Worm (Caenorhabditis elegans) whole organism, midembryonic: ENCODE results near the gene T10D4.14.

Experiments used
- T22C8.4 ChIP-seq: fragments of 200-800 bp; sonication (Bioruptor generic); IDR thresholded peaks from 2 replicates; pipeline ENCODE4 v1.3.6; 2022; ENCODE audit warnings: missing genetic modification characterization, missing compliant biosample characterization
- cog-1 ChIP-seq: sonication (generic microtip); optimal IDR thresholded peaks from 2 replicates; lab custom pipeline; 2016; ENCODE audit warnings: missing genetic modification characterization, missing compliant biosample characterization
- flt-1 ChIP-seq: fragments of 200-800 bp; sonication (Bioruptor generic); IDR thresholded peaks from 2 replicates; pipeline ENCODE4 v1.3.6; 2022; ENCODE audit warnings: missing genetic modification characterization, missing compliant biosample characterization
- klf-2 ChIP-seq: fragments of 200-800 bp; sonication (Bioruptor generic); conservative IDR thresholded peaks from 2 replicates; pipeline ENCODE4 v1.3.6; 2022; ENCODE audit warnings: missing genetic modification reagents, missing genetic modification characterization, missing compliant biosample characterization
- med-1 ChIP-seq: sonication (generic microtip); optimal IDR thresholded peaks from 2 replicates; lab custom pipeline; 2017; ENCODE audit warnings: missing genetic modification characterization, mild to moderate bottlenecking, missing compliant biosample characterization, antibody characterized with exemption, missing genetic modification reagents; ENCODE audit not compliant: insufficient read depth
- ref-1 ChIP-seq: fragments of 200-800 bp; sonication (Bioruptor generic); conservative IDR thresholded peaks from 2 replicates; pipeline ENCODE4 v1.3.6; 2022; ENCODE audit warnings: missing genetic modification reagents, missing genetic modification characterization, missing compliant biosample characterization
- tab-1 ChIP-seq: fragments of 200-800 bp; sonication (Bioruptor generic); IDR thresholded peaks from 2 replicates; pipeline ENCODE4 v1.3.6; 2022; ENCODE audit warnings: missing genetic modification characterization, missing compliant biosample characterization
- ztf-23 ChIP-seq: fragments of 200-800 bp; sonication (Bioruptor generic); IDR thresholded peaks from 2 replicates; pipeline ENCODE4 v1.3.6; 2022; ENCODE audit warnings: missing genetic modification reagents, missing genetic modification characterization, missing compliant biosample characterization
- ztf-29 ChIP-seq: fragments of 200-800 bp; sonication (Bioruptor generic); IDR thresholded peaks from 2 replicates; pipeline ENCODE4 v1.3.6; 2022; ENCODE audit warnings: missing genetic modification reagents, missing genetic modification characterization, missing compliant biosample characterization

T10D4.14 gene

DNA sequence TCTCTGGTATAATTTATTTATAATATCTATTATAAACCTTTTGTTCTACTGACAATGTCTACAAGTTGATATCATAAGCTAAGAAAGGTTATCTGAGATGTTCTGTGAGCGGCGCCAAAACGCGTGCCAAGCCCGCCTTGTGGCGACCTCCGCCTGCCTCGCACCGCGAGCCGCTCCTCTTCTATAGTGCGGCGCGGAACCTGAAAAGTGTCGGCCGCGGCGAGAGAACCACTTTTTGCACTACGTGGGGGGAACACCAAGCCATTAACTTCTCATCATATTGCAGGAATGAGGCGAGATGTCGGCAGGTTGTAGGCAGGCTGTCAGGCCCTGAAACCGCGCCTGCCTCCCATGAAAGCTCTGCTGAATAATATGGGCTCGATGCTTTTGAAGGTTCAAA lies 38.2 kb downstream of the T10D4.14 start:
- TF ChIP-seq cog-1 = no peak
- TF ChIP-seq tab-1 (GFP tag; lab: Robert Waterston, UW) = 0 out of 2 replicates have a peak, but pooled peaks have one; percentile 14
- TF ChIP-seq ztf-23 = no peak
- no peak for TF ChIP-seq ztf-29 (GFP tag; lab: Robert Waterston, UW)
- TF ChIP-seq ref-1 = no peak

DNA sequence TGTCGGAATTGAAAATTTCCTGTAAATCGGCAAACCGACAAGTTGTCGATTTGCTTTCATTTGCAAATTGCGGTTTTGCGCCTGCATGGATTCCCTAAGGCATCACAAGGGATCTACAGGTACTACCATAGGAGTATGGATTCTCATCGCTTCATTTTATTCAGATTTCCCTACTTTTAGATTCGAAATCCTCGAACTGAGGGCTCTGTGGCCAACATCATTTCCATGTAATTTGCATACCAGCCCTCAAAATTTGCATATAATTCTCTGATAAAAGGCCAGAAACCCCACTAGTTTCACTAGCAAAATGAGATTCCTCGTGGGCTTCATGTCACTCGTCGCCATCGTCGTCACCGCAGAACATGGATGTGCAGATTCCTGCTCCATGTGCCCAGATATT lies 39.2 kb downstream of the T10D4.14 start, which contains the start of gene Y25C1A.2:
TSS of gene Y25C1A.2 (plus strand) at position 301 of the 400 bp plus-strand sequence.
- TF ChIP-seq tab-1 (GFP tag; lab: Robert Waterston, UW) (no peak), ref-1 (no peak), cog-1 (no peak), T22C8.4 (GFP tag; lab: Robert Waterston, UW) (no peak), ztf-23 (no peak), flt-1 (GFP tag; lab: Robert Waterston, UW) (no peak), med-1 (no peak), klf-2 (GFP tag; lab: Robert Waterston, UW) (no peak), ztf-29 (GFP tag; lab: Robert Waterston, UW) (no peak)

DNA sequence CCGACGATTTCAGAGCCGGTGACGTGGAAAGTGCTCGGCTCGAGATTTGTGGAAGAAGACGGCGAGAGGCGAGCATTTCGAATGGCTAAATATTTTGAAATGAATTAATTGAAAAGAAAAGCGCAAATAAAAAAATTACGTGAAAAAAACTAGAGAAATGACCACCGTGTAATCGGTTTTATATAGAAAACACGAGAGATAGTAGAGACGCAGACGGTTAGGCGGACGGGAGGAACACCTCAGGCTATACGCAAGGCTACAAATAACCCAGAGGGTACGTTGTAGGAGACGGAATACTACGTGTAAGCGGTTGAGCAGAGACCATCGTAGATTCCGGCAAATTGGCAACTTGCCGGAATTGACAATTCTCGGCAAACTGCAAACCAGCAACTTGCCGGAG lies 40.4 kb downstream of the T10D4.14 start, which contains the start of gene Y25C1A.13:
TSS of gene Y25C1A.13 (minus strand) at position 101 of the 400 bp plus-strand sequence.
- no peak for TF ChIP-seq med-1
- no peak for TF ChIP-seq klf-2 (GFP tag; lab: Robert Waterston, UW)
- no peak for TF ChIP-seq cog-1
- TF ChIP-seq T22C8.4 (GFP tag; lab: Robert Waterston, UW) = no peak
- TF ChIP-seq flt-1 (GFP tag; lab: Robert Waterston, UW) = no peak
- no peak for TF ChIP-seq tab-1 (GFP tag; lab: Robert Waterston, UW)

DNA sequence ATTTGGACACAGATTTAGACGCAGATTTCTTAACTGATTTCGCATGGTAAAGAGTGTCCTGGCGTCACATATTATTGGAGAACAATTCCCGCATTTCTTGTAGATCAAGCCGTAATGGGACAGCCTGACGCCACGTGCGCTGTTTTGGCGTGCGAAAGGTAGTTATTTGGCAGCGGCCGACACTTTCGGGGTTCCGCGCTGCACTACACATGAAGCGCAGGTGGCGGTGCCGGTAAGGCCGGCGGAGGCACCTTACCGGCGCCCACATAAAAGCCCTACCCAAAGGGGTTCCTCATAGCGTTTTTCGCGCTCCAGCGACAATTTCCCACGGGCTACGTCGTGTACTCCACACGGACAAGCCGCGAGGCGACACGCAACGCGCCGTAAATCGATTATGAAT lies 41.4 kb downstream of the T10D4.14 start:
- no peak for TF ChIP-seq klf-2 (GFP tag; lab: Robert Waterston, UW)
- TF ChIP-seq ztf-29 (GFP tag; lab: Robert Waterston, UW) = no peak
- no peak for TF ChIP-seq cog-1
- TF ChIP-seq ztf-23 = no peak
- TF ChIP-seq tab-1 (GFP tag; lab: Robert Waterston, UW) = no peak
- TF ChIP-seq med-1 = no peak
- TF ChIP-seq T22C8.4 (GFP tag; lab: Robert Waterston, UW) = no peak
- no peak for TF ChIP-seq ref-1
- no peak for TF ChIP-seq flt-1 (GFP tag; lab: Robert Waterston, UW)

DNA sequence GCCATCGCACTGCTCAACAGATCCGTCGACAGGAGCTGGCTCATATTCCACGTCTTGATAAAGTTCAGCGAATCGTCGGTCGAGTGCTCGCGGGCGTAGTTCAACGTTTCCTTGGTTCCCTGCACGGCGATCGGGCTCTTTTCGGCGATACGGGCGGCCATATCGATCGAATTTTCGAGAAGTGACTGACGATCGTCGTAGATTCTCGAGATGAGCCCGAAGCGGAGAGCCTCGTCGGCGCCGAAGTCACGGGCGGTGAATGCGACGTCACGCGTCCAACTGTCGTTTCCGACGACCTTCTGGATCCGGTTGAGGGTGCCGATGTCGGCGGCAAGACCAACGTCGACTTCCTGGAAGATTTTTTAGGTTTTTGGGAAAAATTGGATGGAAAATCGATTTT lies 42.0 kb downstream of the T10D4.14 start:
- TF ChIP-seq ztf-29 (GFP tag; lab: Robert Waterston, UW) (no peak), tab-1 (GFP tag; lab: Robert Waterston, UW) (no peak), ref-1 (no peak), flt-1 (GFP tag; lab: Robert Waterston, UW) (no peak), cog-1 (no peak), klf-2 (GFP tag; lab: Robert Waterston, UW) (no peak), T22C8.4 (GFP tag; lab: Robert Waterston, UW) (no peak), ztf-23 (no peak)

DNA sequence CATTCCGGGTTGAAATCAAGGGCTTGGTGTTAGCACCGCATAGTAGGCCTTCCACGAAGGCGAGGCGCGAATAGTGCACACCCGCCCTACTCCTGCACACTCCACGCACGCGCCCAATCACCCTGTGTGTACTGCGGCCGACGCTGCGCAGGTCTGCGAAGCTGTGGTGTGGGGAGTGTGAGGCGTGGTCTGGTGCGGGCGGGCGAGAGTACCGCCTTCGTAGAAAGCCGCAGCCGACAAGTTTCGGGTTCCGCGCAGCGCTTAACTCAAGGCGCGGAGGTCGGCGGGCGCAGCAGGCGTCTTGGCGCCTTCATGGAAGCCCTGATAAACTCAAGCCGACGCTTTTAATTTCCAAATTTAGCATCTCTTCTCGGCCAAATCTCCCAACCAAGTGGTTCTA lies 43.4 kb downstream of the T10D4.14 start:
- 0 out of 2 replicates have a peak, but pooled peaks have one; percentile 47 for TF ChIP-seq tab-1 (GFP tag; lab: Robert Waterston, UW)
- TF ChIP-seq T22C8.4 (GFP tag; lab: Robert Waterston, UW) = no peak
- TF ChIP-seq klf-2 (GFP tag; lab: Robert Waterston, UW) = no peak
- TF ChIP-seq ztf-23 = no peak
- no peak for TF ChIP-seq ztf-29 (GFP tag; lab: Robert Waterston, UW)

DNA sequence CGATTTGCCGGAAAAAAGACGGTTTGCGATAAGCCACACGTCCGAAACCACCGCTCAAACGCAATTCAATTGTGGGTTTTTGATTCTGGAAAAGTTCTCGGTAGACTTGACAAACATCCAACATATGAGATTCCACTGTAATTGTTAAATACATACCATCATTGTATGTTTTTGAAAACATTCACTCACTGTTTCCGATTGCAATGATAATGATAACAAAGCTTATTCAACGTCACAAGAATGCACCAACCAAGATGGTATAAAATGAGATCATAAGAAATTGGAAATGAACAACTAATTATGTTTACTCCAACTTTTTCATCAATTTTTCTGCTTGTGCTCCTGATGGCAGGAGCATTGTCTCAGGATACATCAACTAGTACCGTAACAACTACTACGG lies 45.8 kb downstream of the T10D4.14 start, which contains the start of gene clec-122:
TSS of gene clec-122 (plus strand) at position 301 of the 400 bp plus-strand sequence.
- TF ChIP-seq med-1 = no peak
- no peak for TF ChIP-seq flt-1 (GFP tag; lab: Robert Waterston, UW)
- TF ChIP-seq ref-1 = no peak
- no peak for TF ChIP-seq klf-2 (GFP tag; lab: Robert Waterston, UW)
- TF ChIP-seq cog-1 = no peak
- no peak for TF ChIP-seq ztf-23
- no peak for TF ChIP-seq ztf-29 (GFP tag; lab: Robert Waterston, UW)
- TF ChIP-seq T22C8.4 (GFP tag; lab: Robert Waterston, UW) = no peak
- TF ChIP-seq tab-1 (GFP tag; lab: Robert Waterston, UW) = no peak

DNA sequence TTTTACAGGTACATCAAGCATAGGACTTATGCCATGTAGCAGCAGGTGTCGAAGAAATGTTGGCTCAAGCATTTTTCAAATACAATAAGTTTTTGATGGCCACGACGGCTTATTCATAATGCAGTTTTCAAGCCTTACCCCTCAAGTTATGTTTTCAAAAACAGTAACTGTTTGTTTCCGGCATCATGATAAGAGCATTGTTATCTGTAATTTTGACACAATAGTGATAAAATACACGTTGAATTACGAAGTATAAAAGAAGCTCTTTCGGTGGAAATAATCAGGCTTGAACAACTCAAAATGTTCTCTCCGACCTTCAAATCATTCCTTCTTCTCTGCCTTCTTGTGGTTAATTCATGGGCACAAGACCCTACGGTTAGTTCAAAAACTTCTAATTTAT lies 49.5 kb downstream of the T10D4.14 start, which contains the start of gene clec-121:
TSS of gene clec-121 (plus strand) at position 301 of the 400 bp plus-strand sequence.
- TF ChIP-seq tab-1 (GFP tag; lab: Robert Waterston, UW) = no peak
- TF ChIP-seq cog-1 = no peak
- TF ChIP-seq klf-2 (GFP tag; lab: Robert Waterston, UW) = no peak
- TF ChIP-seq med-1 = no peak
- TF ChIP-seq flt-1 (GFP tag; lab: Robert Waterston, UW) = no peak
- no peak for TF ChIP-seq ztf-23
